Worm (Caenorhabditis elegans) whole organism, midembryonic: ENCODE data around the gene dao-6.

ENCODE experiments used
- T22C8.4 ChIP-seq: fragments of 200-800 bp; sonication (Bioruptor generic); IDR thresholded peaks from 2 replicates; pipeline ENCODE4 v1.3.6; 2022; ENCODE audit warnings: missing genetic modification characterization, missing compliant biosample characterization
- cog-1 ChIP-seq: sonication (generic microtip); optimal IDR thresholded peaks from 2 replicates; lab custom pipeline; 2016; ENCODE audit warnings: missing genetic modification characterization, missing compliant biosample characterization

DNA sequence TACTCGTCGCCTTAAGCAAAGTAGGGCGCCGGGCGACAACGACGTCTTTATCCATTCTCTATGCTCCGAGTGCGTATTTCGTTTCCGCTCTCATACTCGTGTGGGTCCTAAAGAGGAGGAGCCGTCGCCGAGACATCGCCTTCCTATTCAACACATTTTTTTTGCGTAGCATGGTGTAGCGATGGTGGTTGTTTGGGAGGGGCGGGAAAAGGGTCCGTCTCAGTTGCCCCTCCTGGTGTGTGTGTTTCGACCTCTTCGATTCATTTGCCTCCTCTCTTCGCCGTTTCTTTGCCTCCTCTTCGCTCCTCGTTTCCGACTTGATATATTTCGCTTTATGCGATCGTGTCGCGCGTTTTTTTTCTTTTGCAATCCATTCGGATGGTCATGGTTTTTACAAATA lies 34.2 kb downstream of the dao-6 start:
- TF ChIP-seq T22C8.4 (GFP tag; lab: Robert Waterston, UW) (no peak), cog-1 (tag; lab: Kevin White, UChicago) (no peak)
